Fruit fly (Drosophila melanogaster) whole organism, pupa: ENCODE results near the gene Nle.

Experiments
- CG10348 ChIP-seq: fragments of 200-800 bp; sonication (Bioruptor generic); IDR thresholded peaks from 2 replicates; pipeline ENCODE4 v1.3.6; 2022; ENCODE audit warnings: missing biosample characterization, missing genetic modification characterization
- CG12605 ChIP-seq: fragments of 200-800 bp; sonication (Bioruptor generic); IDR thresholded peaks from 2 replicates; pipeline ENCODE4 v1.3.6; 2022; ENCODE audit warnings: missing biosample characterization, missing genetic modification characterization
- CG13204 ChIP-seq: fragments of 200-800 bp; sonication (Bioruptor generic); optimal IDR thresholded peaks from 2 replicates; lab custom pipeline; 2018; ENCODE audit warnings: missing biosample characterization, mild to moderate bottlenecking, missing genetic modification characterization, moderate library complexity
- CG14655 ChIP-seq: fragments of 200-800 bp; sonication (Bioruptor generic); optimal IDR thresholded peaks from 3 replicates; lab custom pipeline; 2017; ENCODE audit warnings: mild to moderate bottlenecking, missing biosample characterization, missing genetic modification reagents, missing genetic modification characterization
- CG15710 ChIP-seq: fragments of 200-800 bp; sonication (Bioruptor generic); optimal IDR thresholded peaks from 2 replicates; lab custom pipeline; 2018; ENCODE audit warnings: missing biosample characterization, mild to moderate bottlenecking, missing genetic modification characterization, moderate library complexity
- CG17806 ChIP-seq: fragments of 200-800 bp; sonication (Bioruptor generic); optimal IDR thresholded peaks from 2 replicates; lab custom pipeline; 2018; ENCODE audit warnings: missing biosample characterization, mild to moderate bottlenecking, missing genetic modification characterization, moderate library complexity
- CG32121 ChIP-seq: fragments of 200-800 bp; sonication (Bioruptor generic); IDR thresholded peaks from 2 replicates; pipeline ENCODE4 v1.3.6; 2022; ENCODE audit warnings: missing biosample characterization, missing genetic modification characterization
- CG34367 ChIP-seq: fragments of 200-800 bp; sonication (Bioruptor generic); optimal IDR thresholded peaks from 2 replicates; lab custom pipeline; 2018; ENCODE audit warnings: missing biosample characterization, mild to moderate bottlenecking, missing genetic modification characterization
- CG4496 ChIP-seq: fragments of 200-800 bp; sonication (Bioruptor generic); IDR thresholded peaks from 3 replicates; pipeline ENCODE4 v1.3.6; 2022; ENCODE audit warnings: missing biosample characterization, missing genetic modification characterization
- CG8159 ChIP-seq: fragments of 200-800 bp; sonication (Bioruptor generic); optimal IDR thresholded peaks from 3 replicates; lab custom pipeline; 2018; ENCODE audit warnings: missing biosample characterization, mild to moderate bottlenecking, missing genetic modification characterization, moderate library complexity
- CG8301 ChIP-seq: fragments of 200-800 bp; sonication (Bioruptor generic); optimal IDR thresholded peaks from 2 replicates; lab custom pipeline; 2018; ENCODE audit warnings: missing biosample characterization, mild to moderate bottlenecking, missing genetic modification characterization
- CG9948 ChIP-seq: fragments of 200-800 bp; sonication (Bioruptor generic); optimal IDR thresholded peaks from 2 replicates; lab custom pipeline; 2018; ENCODE audit warnings: missing biosample characterization, mild to moderate bottlenecking, missing genetic modification characterization, moderate library complexity
- D1 ChIP-seq: fragments of 200-800 bp; sonication (Bioruptor generic); optimal IDR thresholded peaks from 2 replicates; lab custom pipeline; 2018; ENCODE audit warnings: missing biosample characterization, mild to moderate bottlenecking, missing genetic modification characterization, moderate library complexity
- EcR ChIP-seq: fragments of 200-800 bp; sonication (Bioruptor generic); optimal IDR thresholded peaks from 3 replicates; lab custom pipeline; 2019; ENCODE audit warnings: missing biosample characterization, missing genetic modification characterization, mild to moderate bottlenecking, moderate library complexity, missing genetic modification reagents
- Ets98B ChIP-seq: fragments of 200-800 bp; sonication (Bioruptor generic); IDR thresholded peaks from 2 replicates; pipeline ENCODE4 v1.3.6; 2022; ENCODE audit warnings: missing biosample characterization, missing genetic modification characterization
- Pif1A ChIP-seq: fragments of 200-800 bp; sonication (Bioruptor generic); optimal IDR thresholded peaks from 3 replicates; lab custom pipeline; 2016; ENCODE audit warnings: missing biosample characterization, missing genetic modification characterization
- Pif1B ChIP-seq: fragments of 200-800 bp; sonication (Bioruptor generic); optimal IDR thresholded peaks from 3 replicates; lab custom pipeline; 2016; ENCODE audit warnings: missing biosample characterization, missing genetic modification characterization
- Snoo ChIP-seq: fragments of 200-800 bp; sonication (Bioruptor generic); optimal IDR thresholded peaks from 3 replicates; lab custom pipeline; 2017; ENCODE audit warnings: missing biosample characterization, mild to moderate bottlenecking, missing genetic modification characterization, inconsistent platforms
- fd96Ca ChIP-seq: fragments of 200-800 bp; sonication (Bioruptor generic); IDR thresholded peaks from 3 replicates; pipeline ENCODE4 v1.3.6; 2022; ENCODE audit warnings: missing biosample characterization, missing genetic modification characterization
- gl ChIP-seq: fragments of 200-800 bp; sonication (Bioruptor generic); optimal IDR thresholded peaks from 2 replicates; lab custom pipeline; 2018; ENCODE audit warnings: missing biosample characterization, mild to moderate bottlenecking, missing genetic modification characterization
- rn ChIP-seq: fragments of 200-800 bp; sonication (Bioruptor generic); IDR thresholded peaks from 2 replicates; pipeline ENCODE4 v1.3.6; 2022; ENCODE audit warnings: missing biosample characterization, missing genetic modification characterization

Nle gene

dm6 chr2L:606165-606564 lies 38.2 kb upstream of the Nle start:
- TF ChIP-seq CG8159 = peak; percentile 71
- TF ChIP-seq CG13204 (GFP tag; lab: Kevin White, UChicago) = no peak
- peak; percentile 54; the same call in 1 of the 2 replicates for TF ChIP-seq CG10348 (GFP tag; lab: Robert Waterston, UW)
- TF ChIP-seq Ets98B = peak; percentile 92
- TF ChIP-seq CG15710 (tag; lab: Kevin White, UChicago) = peak; percentile 75
- no peak for TF ChIP-seq EcR (GFP tag; lab: Kevin White, UChicago)
- peak; percentile 93 for TF ChIP-seq fd96Ca (GFP tag; lab: Robert Waterston, UW)
- TF ChIP-seq CG17806 = peak; percentile 74
- TF ChIP-seq CG8301 = peak; percentile 89
- peak; percentile 87 for TF ChIP-seq CG12605 (GFP tag; lab: Robert Waterston, UW)
- peak; percentile 92 for TF ChIP-seq CG32121 (GFP tag; lab: Robert Waterston, UW)
- TF ChIP-seq CG34367 = peak; percentile 34
- TF ChIP-seq CG9948 (tag; lab: Kevin White, UChicago) = peak; percentile 72
- peak; percentile 73 for TF ChIP-seq Pif1A (GFP tag; lab: Kevin White, UChicago)
- TF ChIP-seq D1 = no peak
- TF ChIP-seq gl = no peak
- TF ChIP-seq Pif1B (GFP tag; lab: Kevin White, UChicago) = peak; percentile 72
- TF ChIP-seq CG4496 (GFP tag; lab: Robert Waterston, UW) = peak; percentile 93
- peak; percentile 88 for TF ChIP-seq CG14655 (GFP tag; lab: Kevin White, UChicago)
- peak; percentile 38 for TF ChIP-seq Snoo (tag; lab: Kevin White, UChicago)
- peak; percentile 72 for TF ChIP-seq rn (GFP tag; lab: Robert Waterston, UW)
- TF ChIP-seq, all 21 proteins: peak for 17

- TF ChIP-seq EcR (GFP tag; lab: Kevin White, UChicago) = no peak
- TF ChIP-seq CG4496 (GFP tag; lab: Robert Waterston, UW) = peak; percentile 89
- no peak for TF ChIP-seq CG34367
- peak; percentile 51; the same call in 1 of the 2 replicates for TF ChIP-seq CG12605 (GFP tag; lab: Robert Waterston, UW)
- TF ChIP-seq Snoo (tag; lab: Kevin White, UChicago) = no peak
- no peak for TF ChIP-seq rn (GFP tag; lab: Robert Waterston, UW)
- peak; percentile 69 for TF ChIP-seq CG14655 (GFP tag; lab: Kevin White, UChicago)
- TF ChIP-seq CG17806 = peak; percentile 41
- peak; percentile 87 for TF ChIP-seq Ets98B
- peak; percentile 73 for TF ChIP-seq CG8301
- TF ChIP-seq CG32121 (GFP tag; lab: Robert Waterston, UW) = peak; percentile 85
- no peak for TF ChIP-seq CG13204 (GFP tag; lab: Kevin White, UChicago)
- no peak for TF ChIP-seq gl
- TF ChIP-seq CG15710 (tag; lab: Kevin White, UChicago) = no peak
- TF ChIP-seq CG8159 = no peak
- TF ChIP-seq Pif1B (GFP tag; lab: Kevin White, UChicago) = peak; percentile 1
- TF ChIP-seq CG10348 (GFP tag; lab: Robert Waterston, UW) = 0 out of 2 replicates have a peak, but pooled peaks have one; percentile 33
- TF ChIP-seq fd96Ca (GFP tag; lab: Robert Waterston, UW) = peak; percentile 86
- TF ChIP-seq CG9948 (tag; lab: Kevin White, UChicago) = no peak
- peak; percentile 23 for TF ChIP-seq Pif1A (GFP tag; lab: Kevin White, UChicago)
- TF ChIP-seq D1 = no peak
Observed at dm6 chr2L:604060-604459, 36.1 kb upstream of the Nle start.

- peak; percentile 2 for TF ChIP-seq Pif1A (GFP tag; lab: Kevin White, UChicago)
- no peak for TF ChIP-seq Snoo (tag; lab: Kevin White, UChicago)
- peak; percentile 26 for TF ChIP-seq Pif1B (GFP tag; lab: Kevin White, UChicago)
- TF ChIP-seq D1 = peak; percentile 65
- TF ChIP-seq, all 21 proteins: peak for 3
Observed at dm6 chr2L:602439-602879, 34.5 kb upstream of the Nle start, which contains the start of gene CG13689. CG13689 (plus strand) TSS chr2L:602813.

- TF ChIP-seq gl = no peak
- no peak for TF ChIP-seq CG12605 (GFP tag; lab: Robert Waterston, UW)
- no peak for TF ChIP-seq rn (GFP tag; lab: Robert Waterston, UW)
- TF ChIP-seq Pif1B (GFP tag; lab: Kevin White, UChicago) = no peak
Observed at dm6 chr2L:601848-602247, 33.9 kb upstream of the Nle start.

dm6 chr2L:597771-598170 lies 29.9 kb upstream of the Nle start:
- TF ChIP-seq Pif1B (GFP tag; lab: Kevin White, UChicago) (no peak), fd96Ca (GFP tag; lab: Robert Waterston, UW) (no peak), CG8159 (no peak), CG12605 (GFP tag; lab: Robert Waterston, UW) (no peak), CG32121 (GFP tag; lab: Robert Waterston, UW) (no peak), CG14655 (GFP tag; lab: Kevin White, UChicago) (no peak), CG4496 (GFP tag; lab: Robert Waterston, UW) (no peak), Ets98B (no peak)

- TF ChIP-seq CG8159 = no peak
- TF ChIP-seq CG4496 (GFP tag; lab: Robert Waterston, UW) = 0 out of 3 replicates have a peak, but pooled peaks have one; percentile 40
Observed at dm6 chr2L:594635-595384, 26.9 kb upstream of the Nle start, which contains the start of gene Gsc. Gsc (minus strand) TSS chr2L:594685.
